Fruit fly (Drosophila melanogaster) whole organism, embryonic: ENCODE results near the gene CG33640.

Source experiments
- Abd-B ChIP-seq: fragments of 200-800 bp; sonication (Bioruptor generic); optimal IDR thresholded peaks from 2 replicates; lab custom pipeline; 2018; ENCODE audit warnings: missing biosample characterization, mild to moderate bottlenecking, missing genetic modification characterization, moderate library complexity
- Antp ChIP-seq: fragments of 200-800 bp; sonication (Bioruptor generic); optimal IDR thresholded peaks from 3 replicates; lab custom pipeline; 2016; ENCODE audit warnings: missing biosample characterization, missing genetic modification characterization
- CG10959 ChIP-seq: fragments of 200-800 bp; sonication (Bioruptor generic); IDR thresholded peaks from 2 replicates; pipeline ENCODE4 v1.3.6; 2022; ENCODE audit warnings: missing biosample characterization, missing genetic modification characterization
- CG11695 ChIP-seq: fragments of 200-800 bp; sonication (Bioruptor generic); IDR thresholded peaks from 3 replicates; pipeline ENCODE4 v1.3.6; 2022; ENCODE audit warnings: missing biosample characterization, missing genetic modification characterization
- CG13424 ChIP-seq: fragments of 200-800 bp; sonication (Bioruptor generic); optimal IDR thresholded peaks from 2 replicates; lab custom pipeline; 2019; ENCODE audit warnings: missing biosample characterization, mild to moderate bottlenecking, missing genetic modification characterization, moderate library complexity
- CG15696 ChIP-seq: fragments of 200-800 bp; sonication (Bioruptor generic); optimal IDR thresholded peaks from 2 replicates; lab custom pipeline; 2019; ENCODE audit warnings: missing biosample characterization, mild to moderate bottlenecking, missing genetic modification characterization, moderate library complexity
- CG1603 ChIP-seq: fragments of 200-800 bp; sonication (Bioruptor generic); optimal IDR thresholded peaks from 2 replicates; lab custom pipeline; 2019; ENCODE audit warnings: missing biosample characterization, mild to moderate bottlenecking, missing genetic modification characterization, moderate library complexity
- CG17385 ChIP-seq: fragments of 200-800 bp; sonication (Bioruptor generic); optimal IDR thresholded peaks from 3 replicates; lab custom pipeline; 2018; ENCODE audit warnings: missing biosample characterization, mild to moderate bottlenecking, missing genetic modification characterization
- CG1792 ChIP-seq: fragments of 200-800 bp; sonication (Bioruptor generic); optimal IDR thresholded peaks from 2 replicates; lab custom pipeline; 2016; ENCODE audit warnings: missing biosample characterization, missing genetic modification characterization
- CG1832 ChIP-seq: fragments of 200-800 bp; sonication (Bioruptor generic); optimal IDR thresholded peaks from 2 replicates; lab custom pipeline; 2017; ENCODE audit warnings: missing biosample characterization, mild to moderate bottlenecking, missing genetic modification characterization, inconsistent platforms
- CG2129 ChIP-seq: fragments of 200-800 bp; sonication (Bioruptor generic); IDR thresholded peaks from 2 replicates; pipeline ENCODE4 v1.3.6; 2022; ENCODE audit warnings: missing biosample characterization, missing genetic modification characterization; ENCODE audit not compliant: partially characterized antibody
- CG2199 ChIP-seq: fragments of 200-800 bp; sonication (Bioruptor generic); IDR thresholded peaks from 3 replicates; pipeline ENCODE4 v1.3.6; 2022; ENCODE audit warnings: missing biosample characterization, missing genetic modification characterization
- CG31441 ChIP-seq: fragments of 200-800 bp; sonication (Bioruptor generic); IDR thresholded peaks from 2 replicates; pipeline ENCODE4 v1.3.6; 2022; ENCODE audit warnings: missing biosample characterization, missing genetic modification characterization
- CG3407 ChIP-seq: fragments of 200-800 bp; sonication (Bioruptor generic); optimal IDR thresholded peaks from 2 replicates; lab custom pipeline; 2018; ENCODE audit warnings: missing biosample characterization, mild to moderate bottlenecking, missing genetic modification characterization
- CG3847 ChIP-seq: fragments of 200-800 bp; sonication (Bioruptor generic); IDR thresholded peaks from 2 replicates; pipeline ENCODE4 v1.3.6; 2022; ENCODE audit warnings: missing biosample characterization, missing genetic modification characterization
- CG4820 ChIP-seq: fragments of 200-800 bp; sonication (Bioruptor generic); optimal IDR thresholded peaks from 3 replicates; lab custom pipeline; 2016; ENCODE audit warnings: missing biosample characterization, missing genetic modification characterization
- CG6813 ChIP-seq: fragments of 200-800 bp; sonication (Bioruptor generic); optimal IDR thresholded peaks from 2 replicates; lab custom pipeline; 2017; ENCODE audit warnings: missing biosample characterization, missing genetic modification characterization, mild to moderate bottlenecking, moderate library complexity, missing genetic modification reagents
- CG7745 ChIP-seq: fragments of 200-800 bp; sonication (Bioruptor generic); optimal IDR thresholded peaks from 2 replicates; lab custom pipeline; 2018; ENCODE audit warnings: missing biosample characterization, mild to moderate bottlenecking, missing genetic modification characterization, moderate library complexity
- CG8478 ChIP-seq: fragments of >200 bp; optimal IDR thresholded peaks from 2 replicates; lab custom pipeline; 2018
- CG9932 ChIP-seq: fragments of 200-800 bp; sonication (Bioruptor generic); IDR thresholded peaks from 2 replicates; pipeline ENCODE4 v1.3.6; 2022; ENCODE audit warnings: missing biosample characterization, missing genetic modification characterization
- CkIIα-i1 ChIP-seq: fragments of 200-800 bp; sonication (Bioruptor generic); IDR thresholded peaks from 2 replicates; pipeline ENCODE4 v1.3.6; 2022; ENCODE audit warnings: missing biosample characterization, missing genetic modification characterization
- D ChIP-seq, 2 experiments: fragments of 200-800 bp in 1 of 2; fragments of >200 bp in 1 of 2; sonication (Bioruptor generic) in 1 of 2; optimal IDR thresholded peaks; 2 replicates in 1 of 2; 3 replicates in 1 of 2; lab custom pipeline; 2017; ENCODE audit warnings: mild to moderate bottlenecking in 1 of 2, missing biosample characterization in 1 of 2, missing genetic modification characterization in 1 of 2, missing genetic modification reagents in 1 of 2
- Dfd ChIP-seq, 2 experiments: fragments of >200 bp; optimal IDR thresholded peaks; 2 replicates each; lab custom pipeline; 2017; ENCODE audit warnings: missing biosample characterization in 2 of 2, missing genetic modification characterization in 2 of 2
- HLHmδ ChIP-seq: fragments of 200-800 bp; sonication (Bioruptor generic); optimal IDR thresholded peaks from 2 replicates; lab custom pipeline; 2018; ENCODE audit warnings: missing biosample characterization, mild to moderate bottlenecking, missing genetic modification characterization, moderate library complexity
- Med ChIP-seq: fragments of 200-800 bp; sonication (Bioruptor generic); peaks from one replicate; lab custom pipeline; 2016; ENCODE audit warnings: missing biosample characterization, missing genetic modification characterization, mild to moderate bottlenecking, inconsistent platforms, moderate library complexity
- Rx ChIP-seq: fragments of 200-800 bp; sonication (Bioruptor generic); IDR thresholded peaks from 2 replicates; pipeline ENCODE4 v1.3.6; 2022; ENCODE audit warnings: missing biosample characterization, missing genetic modification characterization
- Spps ChIP-seq: fragments of 200-800 bp; sonication (Bioruptor generic); optimal IDR thresholded peaks from 2 replicates; lab custom pipeline; 2018; ENCODE audit warnings: missing biosample characterization, mild to moderate bottlenecking, missing genetic modification characterization
- YL-1 ChIP-seq: fragments of 200-800 bp; sonication (Bioruptor generic); optimal IDR thresholded peaks from 3 replicates; lab custom pipeline; 2017; ENCODE audit warnings: missing biosample characterization, mild to moderate bottlenecking, missing genetic modification characterization
- al ChIP-seq: fragments of 200-800 bp; sonication (Bioruptor generic); IDR thresholded peaks from 2 replicates; pipeline ENCODE4 v1.3.6; 2022; ENCODE audit warnings: missing biosample characterization, missing genetic modification characterization
- ato ChIP-seq: fragments of 200-800 bp; sonication (Bioruptor generic); IDR thresholded peaks from 2 replicates; pipeline ENCODE4 v1.3.6; 2022; ENCODE audit warnings: missing biosample characterization, missing genetic modification characterization; ENCODE audit not compliant: partially characterized antibody
- bsh ChIP-seq, 2 experiments: fragments of 200-800 bp; sonication (Bioruptor generic); optimal IDR thresholded peaks; 2 replicates each; lab custom pipeline; 2017 to 2018; ENCODE audit warnings: mild to moderate bottlenecking in 2 of 2, missing biosample characterization in 2 of 2, missing genetic modification characterization in 2 of 2, moderate library complexity in 1 of 2
- chm ChIP-seq: fragments of 200-800 bp; sonication (Bioruptor generic); IDR thresholded peaks from 2 replicates; pipeline ENCODE4 v1.3.6; 2022; ENCODE audit warnings: missing biosample characterization, missing genetic modification characterization
- danr ChIP-seq: fragments of 200-800 bp; sonication (Bioruptor generic); IDR thresholded peaks from 2 replicates; pipeline ENCODE4 v1.3.6; 2022; ENCODE audit warnings: missing biosample characterization, missing genetic modification characterization
- disco-r ChIP-seq: fragments of 200-800 bp; sonication (Bioruptor generic); optimal IDR thresholded peaks from 2 replicates; lab custom pipeline; 2016; ENCODE audit warnings: missing biosample characterization, missing genetic modification characterization
- gcm2 ChIP-seq: fragments of 200-800 bp; sonication (Bioruptor generic); optimal IDR thresholded peaks from 2 replicates; lab custom pipeline; 2016; ENCODE audit warnings: missing biosample characterization, missing genetic modification characterization
- hbn ChIP-seq: fragments of 200-800 bp; sonication (Bioruptor generic); IDR thresholded peaks from 2 replicates; pipeline ENCODE4 v1.3.6; 2022; ENCODE audit warnings: missing biosample characterization, missing genetic modification characterization; ENCODE audit not compliant: partially characterized antibody
- jigr1 ChIP-seq: fragments of 200-800 bp; sonication (Bioruptor generic); IDR thresholded peaks from 3 replicates; pipeline ENCODE4 v1.3.6; 2022; ENCODE audit warnings: missing biosample characterization, missing genetic modification characterization
- klu ChIP-seq: fragments of 200-800 bp; sonication (Bioruptor generic); IDR thresholded peaks from 2 replicates; pipeline ENCODE4 v1.3.6; 2022; ENCODE audit warnings: missing biosample characterization, missing genetic modification characterization
- lbe ChIP-seq: fragments of 200-800 bp; sonication (Bioruptor generic); optimal IDR thresholded peaks from 2 replicates; lab custom pipeline; 2016; ENCODE audit warnings: missing biosample characterization, mild to moderate bottlenecking, missing genetic modification characterization
- lilli ChIP-seq: fragments of 200-800 bp; sonication (Bioruptor generic); optimal IDR thresholded peaks from 3 replicates; lab custom pipeline; 2016; ENCODE audit warnings: missing biosample characterization, missing genetic modification characterization
- odd ChIP-seq: fragments of 200-800 bp; sonication (Bioruptor generic); optimal IDR thresholded peaks from 2 replicates; lab custom pipeline; 2017; ENCODE audit warnings: missing biosample characterization, mild to moderate bottlenecking, missing genetic modification characterization
- prd ChIP-seq, 3 experiments: fragments of >200 bp in 2 of 3; fragments of 200-800 bp in 1 of 3; sonication (Bioruptor generic) in 1 of 3; optimal IDR thresholded peaks in 2 of 3; IDR thresholded peaks in 1 of 3; 2 replicates in 2 of 3; 3 replicates in 1 of 3; pipeline versions ENCODE4 v1.3.6 to Lab custom; 2017 to 2022; ENCODE audit warnings: missing biosample characterization in 1 of 3, missing genetic modification characterization in 1 of 3
- schlank ChIP-seq: fragments of 200-800 bp; sonication (Bioruptor generic); optimal IDR thresholded peaks from 2 replicates; lab custom pipeline; 2018; ENCODE audit warnings: missing biosample characterization, mild to moderate bottlenecking, missing genetic modification characterization
- sens-2 ChIP-seq: fragments of 200-800 bp; sonication (Bioruptor generic); IDR thresholded peaks from 2 replicates; pipeline ENCODE4 v1.3.6; 2022; ENCODE audit warnings: missing biosample characterization, missing genetic modification characterization
- sisA ChIP-seq: fragments of 200-800 bp; sonication (Bioruptor generic); IDR thresholded peaks from 2 replicates; pipeline ENCODE4 v1.3.6; 2022; ENCODE audit warnings: missing biosample characterization, missing genetic modification characterization
- sug ChIP-seq: fragments of 200-800 bp; optimal IDR thresholded peaks from 2 replicates; lab custom pipeline; 2019; ENCODE audit warnings: missing biosample characterization, mild to moderate bottlenecking, missing genetic modification characterization, moderate library complexity
- tll ChIP-seq, 2 experiments: fragments of 200-800 bp in 1 of 2; fragments of >200 bp in 1 of 2; sonication (Bioruptor generic) in 1 of 2; optimal IDR thresholded peaks; 2 replicates each; lab custom pipeline; 2017 to 2019; ENCODE audit warnings: missing biosample characterization in 2 of 2, missing genetic modification characterization in 2 of 2, mild to moderate bottlenecking in 1 of 2, moderate library complexity in 1 of 2
- trh ChIP-seq: fragments of 200-800 bp; sonication (Bioruptor generic); optimal IDR thresholded peaks from 2 replicates; lab custom pipeline; 2016; ENCODE audit warnings: missing biosample characterization, missing genetic modification characterization

Gene CG33640

dm6 chr2L:13514945-13515687 is 12.5 kb upstream of the CG33640 start (continued):
- no peak; the same call in 1 of the 2 replicates for TF ChIP-seq CkIIα-i1
- peak; percentile 83 for TF ChIP-seq CG1792 (GFP tag; lab: Kevin White, UChicago)
- TF ChIP-seq CG2129 (GFP tag; lab: Robert Waterston, UW): no peak
- no peak for TF ChIP-seq trh
- no peak for TF ChIP-seq sens-2 (GFP tag; lab: Robert Waterston, UW)
- TF ChIP-seq HLHmδ: no peak
- TF ChIP-seq CG9932 (GFP tag; lab: Robert Waterston, UW): peak; percentile 17; the same call in 1 of the 2 replicates
- TF ChIP-seq Abd-B (GFP tag; lab: Kevin White, UChicago): peak; percentile 70
- TF ChIP-seq chm: no peak
- peak in 1 of 2 experiments; percentile 79 for TF ChIP-seq bsh (GFP tag; optimal IDR thresholded peaks at IDR 0.05; lab: Kevin White, UChicago)
- peak; percentile 48 for TF ChIP-seq CG15696
- no peak for TF ChIP-seq odd (GFP tag; lab: Kevin White, UChicago)
- peak; percentile 46; the same call in 1 of the 3 replicates for TF ChIP-seq CG2199 (GFP tag; lab: Robert Waterston, UW)
- no peak for TF ChIP-seq tll (GFP tag; optimal IDR thresholded peaks at IDR 0.05; lab: Kevin White, UChicago)
- TF ChIP-seq CG10959 (GFP tag; lab: Robert Waterston, UW): peak; percentile 62
- TF ChIP-seq schlank: no peak
- no peak for TF ChIP-seq CG3407 (GFP tag; lab: Kevin White, UChicago)
- TF ChIP-seq danr (GFP tag; lab: Robert Waterston, UW): peak; percentile 56
- no peak for TF ChIP-seq lbe (GFP tag; lab: Kevin White, UChicago)
- peak; percentile 40 for TF ChIP-seq CG3847 (GFP tag; lab: Robert Waterston, UW)
- TF ChIP-seq CG8478 (lab: Kevin White, UChicago): no peak
- TF ChIP-seq CG6813 (GFP tag; lab: Kevin White, UChicago): peak; percentile 55
- TF ChIP-seq CG17385 (GFP tag; lab: Kevin White, UChicago): peak; percentile 2
- peak; percentile 71 for TF ChIP-seq disco-r
- TF ChIP-seq Rx (GFP tag; lab: Robert Waterston, UW): peak; percentile 83
- TF ChIP-seq gcm2 (GFP tag; lab: Kevin White, UChicago): peak; percentile 15
- TF ChIP-seq Dfd (GFP tag; optimal IDR thresholded peaks at IDR 0.05; lab: Kevin White, UChicago): no peak
- TF ChIP-seq Spps: peak; percentile 46
- TF ChIP-seq Med (GFP tag; lab: Kevin White, UChicago): peak; percentile 98
- peak; percentile 82 for TF ChIP-seq al (GFP tag; lab: Robert Waterston, UW)
- peak; percentile 6; the same call in 1 of the 2 replicates for TF ChIP-seq klu
- no peak for TF ChIP-seq prd (optimal IDR thresholded peaks at IDR 0.05; lab: Kevin White, UChicago)
- peak; percentile 87 for TF ChIP-seq prd (GFP tag; IDR thresholded peaks at IDR 0.05; lab: Robert Waterston, UW)
- peak; percentile 62 for TF ChIP-seq Antp
- peak; percentile 45 for TF ChIP-seq CG13424 (tag; lab: Kevin White, UChicago)
- TF ChIP-seq sisA (GFP tag; lab: Robert Waterston, UW): peak; percentile 75
- TF ChIP-seq hbn (GFP tag; lab: Robert Waterston, UW): no peak
- peak; percentile 66 for TF ChIP-seq CG1603 (tag; lab: Kevin White, UChicago)
- TF ChIP-seq lilli: peak; percentile 65
- no peak for TF ChIP-seq CG7745 (tag; lab: Kevin White, UChicago)
- TF ChIP-seq ato (GFP tag; lab: Robert Waterston, UW): no peak
- peak; percentile 81 for TF ChIP-seq CG4820 (GFP tag; lab: Kevin White, UChicago)
- TF ChIP-seq D (optimal IDR thresholded peaks at IDR 0.05; lab: Kevin White, UChicago): no peak
- TF ChIP-seq D (GFP tag; optimal IDR thresholded peaks at IDR 0.05; lab: Kevin White, UChicago): peak; percentile 54
- TF ChIP-seq CG1832 (GFP tag; lab: Kevin White, UChicago): no peak
- TF ChIP-seq YL-1 (GFP tag; lab: Kevin White, UChicago): no peak
- TF ChIP-seq jigr1: peak; percentile 26; the same call in 1 of the 3 replicates
- TF ChIP-seq CG31441 (GFP tag; lab: Robert Waterston, UW): peak; percentile 83
- peak; percentile 77 for TF ChIP-seq CG11695 (GFP tag; lab: Robert Waterston, UW)
- TF ChIP-seq sug (tag; lab: Kevin White, UChicago): no peak
